Fruit fly (Drosophila melanogaster) Kc167 (cell line): Measurements from ENCODE around the gene cic.

Experiments used
- h ChIP-seq: fragments of >200 bp; optimal IDR thresholded peaks from 3 replicates; lab custom pipeline; 2018; ENCODE audit warnings: missing external identifiers
- psq ChIP-seq: fragments of >200 bp; optimal IDR thresholded peaks from 2 replicates; lab custom pipeline; 2017; ENCODE audit warnings: missing external identifiers

- no peak for TF ChIP-seq h (lab: Kevin White, UChicago)
- no peak for TF ChIP-seq psq (lab: Kevin White, UChicago)
Observed at dm6 chr3R:20308972-20309660, 56.5 kb downstream of the cic start, which contains the start of gene Orp8.
